Worm (Caenorhabditis elegans) whole organism, midembryonic: ENCODE measurements around the gene rib-2.

Experiments used
- T22C8.4 ChIP-seq: fragments of 200-800 bp; sonication (Bioruptor generic); IDR thresholded peaks from 2 replicates; pipeline ENCODE4 v1.3.6; 2022; ENCODE audit warnings: missing genetic modification characterization, missing compliant biosample characterization
- cog-1 ChIP-seq: sonication (generic microtip); optimal IDR thresholded peaks from 2 replicates; lab custom pipeline; 2016; ENCODE audit warnings: missing genetic modification characterization, missing compliant biosample characterization
- flt-1 ChIP-seq: fragments of 200-800 bp; sonication (Bioruptor generic); IDR thresholded peaks from 2 replicates; pipeline ENCODE4 v1.3.6; 2022; ENCODE audit warnings: missing genetic modification characterization, missing compliant biosample characterization
- klf-2 ChIP-seq: fragments of 200-800 bp; sonication (Bioruptor generic); conservative IDR thresholded peaks from 2 replicates; pipeline ENCODE4 v1.3.6; 2022; ENCODE audit warnings: missing genetic modification reagents, missing genetic modification characterization, missing compliant biosample characterization
- med-1 ChIP-seq: sonication (generic microtip); optimal IDR thresholded peaks from 2 replicates; lab custom pipeline; 2017; ENCODE audit warnings: missing genetic modification characterization, mild to moderate bottlenecking, missing compliant biosample characterization, antibody characterized with exemption, missing genetic modification reagents; ENCODE audit not compliant: insufficient read depth
- ref-1 ChIP-seq: fragments of 200-800 bp; sonication (Bioruptor generic); conservative IDR thresholded peaks from 2 replicates; pipeline ENCODE4 v1.3.6; 2022; ENCODE audit warnings: missing genetic modification reagents, missing genetic modification characterization, missing compliant biosample characterization
- tab-1 ChIP-seq: fragments of 200-800 bp; sonication (Bioruptor generic); IDR thresholded peaks from 2 replicates; pipeline ENCODE4 v1.3.6; 2022; ENCODE audit warnings: missing genetic modification characterization, missing compliant biosample characterization
- ztf-23 ChIP-seq: fragments of 200-800 bp; sonication (Bioruptor generic); IDR thresholded peaks from 2 replicates; pipeline ENCODE4 v1.3.6; 2022; ENCODE audit warnings: missing genetic modification reagents, missing genetic modification characterization, missing compliant biosample characterization
- ztf-29 ChIP-seq: fragments of 200-800 bp; sonication (Bioruptor generic); IDR thresholded peaks from 2 replicates; pipeline ENCODE4 v1.3.6; 2022; ENCODE audit warnings: missing genetic modification reagents, missing genetic modification characterization, missing compliant biosample characterization

The rib-2 gene

DNA sequence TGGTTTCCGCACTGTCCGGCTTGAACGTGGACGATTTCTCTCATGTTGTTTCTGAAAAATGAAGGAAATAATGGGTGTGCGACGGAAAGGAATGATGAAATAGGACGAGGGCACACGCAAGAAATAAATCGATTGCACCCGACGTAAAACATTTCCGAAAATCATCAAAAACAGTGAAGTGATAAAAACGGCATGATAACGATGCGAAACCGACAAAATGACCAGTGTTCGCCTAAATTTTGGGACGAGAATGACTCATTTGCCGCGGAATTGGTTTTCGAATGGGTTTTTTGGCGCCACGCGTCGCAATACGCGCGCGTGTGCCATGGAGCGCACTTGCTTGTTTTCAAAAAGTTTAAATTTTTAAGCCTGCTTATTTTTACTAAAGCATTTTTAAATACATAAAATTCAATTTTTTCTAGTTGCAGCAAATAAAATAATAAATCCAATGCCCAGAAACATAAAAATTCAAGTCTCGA, at the start of gene rib-2, which contains the start of gene tbb-1:
Gene rib-2, plus strand, starts transcription at position 429 of the 479 bp plus-strand sequence.
Gene tbb-1, minus strand, starts transcription at position 51 of the 479 bp plus-strand sequence.
- TF ChIP-seq ztf-29 (no peak), ref-1 (GFP tag; lab: Robert Waterston, UW) (no peak), cog-1 (tag; lab: Kevin White, UChicago) (no peak), tab-1 (GFP tag; lab: Robert Waterston, UW) (no peak), ztf-23 (peak; percentile 97), med-1 (GFP tag; lab: Kevin White, UChicago) (no peak), T22C8.4 (GFP tag; lab: Robert Waterston, UW) (no peak), klf-2 (GFP tag; lab: Robert Waterston, UW) (no peak)

DNA sequence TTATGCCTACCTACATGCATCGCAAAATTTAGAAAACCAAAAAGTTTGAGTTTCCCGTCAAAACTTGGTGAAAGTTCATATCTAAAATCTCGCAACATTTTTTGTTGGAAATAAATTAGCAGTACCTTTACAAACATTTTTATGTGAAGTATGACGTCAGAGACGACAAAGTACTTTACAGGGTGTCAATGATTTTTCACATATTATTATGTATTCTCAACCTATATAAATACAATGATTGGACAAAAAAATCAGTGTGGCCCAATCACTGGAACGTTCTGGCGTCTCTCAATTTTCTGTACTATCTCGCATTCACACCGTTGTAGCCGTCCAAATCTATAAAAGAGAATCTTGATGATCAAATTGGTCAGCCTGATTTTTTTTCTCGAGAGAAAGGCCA, 48.3 kb upstream of the rib-2 start, which contains the start of the genes Y39A1A.18 and fmo-3:
Gene Y39A1A.18, minus strand, starts transcription at position 192 of the 400 bp plus-strand sequence.
Gene fmo-3, plus strand, starts transcription at position 388 of the 400 bp plus-strand sequence.
- TF ChIP-seq klf-2 (GFP tag; lab: Robert Waterston, UW): no peak
- no peak for TF ChIP-seq ztf-29
- TF ChIP-seq med-1 (GFP tag; lab: Kevin White, UChicago): no peak
- TF ChIP-seq cog-1 (tag; lab: Kevin White, UChicago): no peak
- no peak for TF ChIP-seq ztf-23
- no peak for TF ChIP-seq ref-1 (GFP tag; lab: Robert Waterston, UW)
- no peak for TF ChIP-seq tab-1 (GFP tag; lab: Robert Waterston, UW)
- no peak for TF ChIP-seq flt-1 (GFP tag; lab: Robert Waterston, UW)

DNA sequence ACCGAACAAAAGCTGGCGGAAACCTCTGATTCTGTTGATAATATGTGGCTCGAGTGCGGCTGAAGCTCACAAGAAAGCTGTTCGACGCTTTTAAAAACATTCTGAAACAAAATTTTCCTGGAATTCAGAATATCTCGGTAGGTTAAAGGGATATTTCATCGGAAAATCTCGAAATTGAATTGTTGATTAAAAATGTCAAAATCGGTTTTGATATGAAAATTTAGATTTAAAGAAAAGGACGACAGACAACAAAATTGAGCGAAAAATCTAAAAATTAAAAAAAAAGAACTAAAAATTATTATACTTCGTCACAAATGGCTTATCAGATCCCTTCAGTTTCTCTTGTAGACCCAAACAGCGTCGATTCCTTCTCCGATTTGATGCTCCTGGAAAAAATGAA, 42.1 kb upstream of the rib-2 start, which contains the start of gene Y39A1A.20:
Gene Y39A1A.20, minus strand, starts transcription at position 101 of the 400 bp plus-strand sequence.
- TF ChIP-seq klf-2 (GFP tag; lab: Robert Waterston, UW) (no peak), ztf-29 (no peak), ref-1 (GFP tag; lab: Robert Waterston, UW) (no peak), tab-1 (GFP tag; lab: Robert Waterston, UW) (no peak), ztf-23 (no peak)

DNA sequence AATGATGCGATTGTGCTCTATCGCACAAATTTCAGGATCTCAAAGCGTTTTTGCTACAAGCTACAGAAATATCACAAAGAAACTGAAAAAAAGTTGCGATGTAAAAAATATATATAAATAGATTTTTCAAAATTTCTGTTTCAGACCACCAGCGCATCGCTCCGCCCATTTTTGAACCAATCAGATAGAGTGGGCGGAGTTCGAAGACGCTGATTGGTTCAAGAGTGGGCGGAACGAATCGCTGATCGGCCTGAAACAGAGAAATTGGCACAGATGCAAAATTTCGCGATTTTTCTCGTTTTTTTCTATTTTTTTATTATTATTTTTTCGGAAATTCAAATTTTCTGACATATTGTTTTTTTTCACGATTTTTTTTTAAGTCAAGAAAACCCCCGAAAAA, 39.8 kb upstream of the rib-2 start:
- TF ChIP-seq flt-1 (GFP tag; lab: Robert Waterston, UW) (no peak), ref-1 (GFP tag; lab: Robert Waterston, UW) (no peak), T22C8.4 (GFP tag; lab: Robert Waterston, UW) (no peak), klf-2 (GFP tag; lab: Robert Waterston, UW) (no peak), tab-1 (GFP tag; lab: Robert Waterston, UW) (no peak), med-1 (GFP tag; lab: Kevin White, UChicago) (no peak), ztf-23 (no peak), ztf-29 (no peak), cog-1 (tag; lab: Kevin White, UChicago) (no peak)

DNA sequence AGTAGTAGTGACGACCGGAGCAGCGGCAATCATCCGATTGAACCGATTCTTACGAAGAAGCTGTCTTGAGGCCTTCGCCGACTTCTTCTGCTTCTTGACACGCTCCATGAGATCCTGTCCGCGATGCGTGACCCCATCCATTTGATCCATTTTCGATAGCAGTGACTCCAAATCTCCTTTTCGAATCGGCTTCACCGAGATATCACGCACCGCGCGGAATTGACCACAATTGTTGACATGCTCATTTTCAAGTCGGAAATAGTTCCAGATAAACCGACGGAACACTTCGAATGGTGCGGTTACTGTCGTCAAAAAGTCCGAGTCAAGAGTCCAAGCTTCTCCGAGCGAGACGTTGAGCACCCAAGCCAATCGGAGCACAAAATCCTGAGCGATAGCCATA, 38.8 kb upstream of the rib-2 start:
- no peak for TF ChIP-seq med-1 (GFP tag; lab: Kevin White, UChicago)
- TF ChIP-seq ztf-29: no peak
- TF ChIP-seq klf-2 (GFP tag; lab: Robert Waterston, UW): no peak
- no peak for TF ChIP-seq T22C8.4 (GFP tag; lab: Robert Waterston, UW)
- no peak for TF ChIP-seq flt-1 (GFP tag; lab: Robert Waterston, UW)
- TF ChIP-seq ztf-23: no peak
- TF ChIP-seq cog-1 (tag; lab: Kevin White, UChicago): no peak
- TF ChIP-seq ref-1 (GFP tag; lab: Robert Waterston, UW): no peak
- TF ChIP-seq tab-1 (GFP tag; lab: Robert Waterston, UW): no peak

DNA sequence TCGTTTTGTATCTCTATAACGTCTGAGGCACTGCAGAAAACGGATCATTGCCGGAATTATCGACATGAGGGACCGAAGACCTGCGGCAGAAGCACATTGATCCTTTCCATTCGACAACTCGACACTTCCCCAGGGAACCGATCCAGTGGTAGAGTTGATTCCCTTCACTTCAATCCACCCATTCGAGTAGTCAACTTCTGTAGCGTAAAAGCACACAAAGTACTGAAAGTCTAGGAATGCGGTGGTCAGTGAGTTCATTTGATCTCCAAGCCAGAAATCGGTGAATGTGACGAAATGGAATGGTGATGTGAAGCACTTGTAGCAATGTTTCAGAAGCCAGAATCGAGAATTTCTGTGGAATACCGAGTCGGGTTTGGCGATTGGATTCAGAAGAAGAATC, 38.1 kb upstream of the rib-2 start:
- no peak for TF ChIP-seq klf-2 (GFP tag; lab: Robert Waterston, UW)
- TF ChIP-seq ztf-23: no peak
- no peak for TF ChIP-seq flt-1 (GFP tag; lab: Robert Waterston, UW)
- TF ChIP-seq ztf-29: no peak
- no peak for TF ChIP-seq ref-1 (GFP tag; lab: Robert Waterston, UW)
- no peak for TF ChIP-seq T22C8.4 (GFP tag; lab: Robert Waterston, UW)
- TF ChIP-seq tab-1 (GFP tag; lab: Robert Waterston, UW): no peak
- no peak for TF ChIP-seq cog-1 (tag; lab: Kevin White, UChicago)
- TF ChIP-seq med-1 (GFP tag; lab: Kevin White, UChicago): no peak

DNA sequence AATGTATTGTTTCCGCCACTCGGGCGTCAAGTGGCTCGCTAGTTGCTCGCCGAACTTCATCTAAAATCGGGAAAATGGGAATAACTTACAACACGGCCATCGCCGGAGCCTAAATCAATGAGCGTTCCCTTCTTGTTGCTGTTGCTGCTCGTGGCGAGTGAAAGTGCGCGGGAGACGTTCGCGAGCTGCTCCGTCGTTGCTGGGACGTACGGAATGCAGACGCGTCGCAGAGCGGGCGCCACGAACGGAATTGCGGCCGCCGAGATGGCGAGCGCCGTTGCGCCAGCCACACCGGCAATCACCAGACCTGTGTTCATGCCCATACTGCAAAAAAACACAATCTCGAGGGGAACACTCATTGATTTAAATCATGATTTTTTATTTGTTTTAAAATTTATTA, 36.1 kb upstream of the rib-2 start:
- TF ChIP-seq ztf-29 (no peak), flt-1 (GFP tag; lab: Robert Waterston, UW) (no peak), tab-1 (GFP tag; lab: Robert Waterston, UW) (0 out of 2 replicates have a peak, but pooled peaks have one; percentile 43), med-1 (GFP tag; lab: Kevin White, UChicago) (no peak)

DNA sequence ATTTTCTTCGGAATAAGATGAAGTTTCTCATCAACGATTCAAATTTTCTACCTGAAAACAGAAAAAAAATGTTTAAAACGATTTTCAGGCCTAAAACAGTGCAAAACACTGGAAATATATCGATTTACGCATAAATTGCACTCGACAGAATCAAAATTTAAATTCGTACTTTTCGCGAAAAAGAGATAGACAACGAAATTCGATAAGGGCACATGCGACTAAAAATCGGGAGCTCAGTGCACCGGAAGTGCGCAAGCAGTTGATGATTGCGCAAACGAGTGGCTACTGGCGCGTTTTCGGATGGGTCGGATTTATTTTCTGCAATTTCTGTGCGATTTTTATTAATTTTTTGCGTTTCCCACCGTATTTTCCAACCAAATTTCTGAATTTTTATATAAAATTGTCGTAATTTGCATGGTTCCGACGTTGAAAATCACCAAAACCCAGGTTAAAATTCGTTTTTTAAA, 35.6 kb upstream of the rib-2 start, which contains the start of the genes Y39A1A.21 and Y39A1A.22:
Gene Y39A1A.21, minus strand, starts transcription at position 51 of the 467 bp plus-strand sequence.
Gene Y39A1A.22, minus strand, starts transcription at position 57 of the 467 bp plus-strand sequence.
- TF ChIP-seq cog-1 (tag; lab: Kevin White, UChicago): no peak
- peak; percentile 47; the same call in 1 of the 2 replicates for TF ChIP-seq T22C8.4 (GFP tag; lab: Robert Waterston, UW)
- peak; percentile 79; the same call in 1 of the 2 replicates for TF ChIP-seq flt-1 (GFP tag; lab: Robert Waterston, UW)
- peak; percentile 55 for TF ChIP-seq med-1 (GFP tag; lab: Kevin White, UChicago)
- peak; percentile 91 for TF ChIP-seq ztf-23
- TF ChIP-seq ztf-29: 0 out of 2 replicates have a peak, but pooled peaks have one; percentile 15
- no peak for TF ChIP-seq ref-1 (GFP tag; lab: Robert Waterston, UW)
- TF ChIP-seq klf-2 (GFP tag; lab: Robert Waterston, UW): no peak
- TF ChIP-seq tab-1 (GFP tag; lab: Robert Waterston, UW): 0 out of 2 replicates have a peak, but pooled peaks have one; percentile 21

DNA sequence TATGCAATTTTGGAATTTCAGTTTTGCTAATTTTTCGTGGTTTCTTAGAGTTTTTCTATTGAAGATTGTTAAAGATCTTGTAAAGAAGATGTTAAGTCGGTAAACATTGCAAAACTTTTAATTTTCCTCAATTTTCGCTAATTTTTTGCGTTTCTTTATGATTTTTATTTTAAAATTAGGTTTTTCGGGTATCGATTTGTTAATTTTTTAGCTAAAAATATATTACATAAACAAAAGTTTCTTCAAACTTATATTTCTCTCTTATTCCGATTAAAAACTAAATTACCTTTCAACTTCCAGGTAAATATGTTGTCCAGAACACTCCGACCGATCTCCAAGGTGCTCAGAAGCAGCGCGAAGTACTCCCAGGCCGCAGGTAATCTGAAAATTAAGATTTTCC, 35.1 kb upstream of the rib-2 start, which contains the start of gene mrpl-12:
Gene mrpl-12, plus strand, starts transcription at position 301 of the 400 bp plus-strand sequence.
- TF ChIP-seq tab-1 (GFP tag; lab: Robert Waterston, UW) (no peak), ztf-23 (no peak), cog-1 (tag; lab: Kevin White, UChicago) (no peak), flt-1 (GFP tag; lab: Robert Waterston, UW) (no peak), klf-2 (GFP tag; lab: Robert Waterston, UW) (no peak), ref-1 (GFP tag; lab: Robert Waterston, UW) (no peak), med-1 (GFP tag; lab: Kevin White, UChicago) (no peak), T22C8.4 (GFP tag; lab: Robert Waterston, UW) (no peak), ztf-29 (no peak)
